Fruit fly (Drosophila melanogaster) whole organism, wandering third instar larva: ENCODE data around the gene boi.

ENCODE experiments used
- Dfd ChIP-seq: fragments of >200 bp; optimal IDR thresholded peaks from 2 replicates; lab custom pipeline; 2017; ENCODE audit warnings: missing biosample characterization, missing genetic modification characterization
- Hnf4 ChIP-seq: fragments of 200-800 bp; sonication (Bioruptor generic); optimal IDR thresholded peaks from 2 replicates; lab custom pipeline; 2016; ENCODE audit warnings: missing biosample characterization, mild to moderate bottlenecking, missing genetic modification characterization
- Hr83 ChIP-seq: fragments of 200-300 bp; sonication (Bioruptor generic); optimal IDR thresholded peaks from 2 replicates; lab custom pipeline; 2016; ENCODE audit warnings: missing biosample characterization, mild to moderate bottlenecking, missing genetic modification characterization, moderate library complexity; ENCODE audit not compliant: poor library complexity, severe bottlenecking
- Myc ChIP-seq: fragments of >200 bp; optimal IDR thresholded peaks from 2 replicates; lab custom pipeline; 2017
- N ChIP-seq: fragments of >200 bp; optimal IDR thresholded peaks from 2 replicates; lab custom pipeline; 2018; ENCODE audit warnings: missing biosample characterization, missing external identifiers, missing genetic modification characterization
- Vsx2 ChIP-seq: fragments of 200-300, 225-300 bp; sonication (Bioruptor generic); optimal IDR thresholded peaks from 2 replicates; lab custom pipeline; 2018; ENCODE audit warnings: missing biosample characterization, missing genetic modification characterization; ENCODE audit not compliant: partially characterized antibody
- fru ChIP-seq: fragments of 200-800 bp; sonication (Bioruptor generic); optimal IDR thresholded peaks from 3 replicates; lab custom pipeline; 2016; ENCODE audit warnings: missing biosample characterization, mild to moderate bottlenecking, missing genetic modification characterization
- sage ChIP-seq: fragments of 200-800 bp; sonication (Bioruptor generic); optimal IDR thresholded peaks from 2 replicates; lab custom pipeline; 2016; ENCODE audit warnings: missing biosample characterization, mild to moderate bottlenecking, missing genetic modification characterization

DNA sequence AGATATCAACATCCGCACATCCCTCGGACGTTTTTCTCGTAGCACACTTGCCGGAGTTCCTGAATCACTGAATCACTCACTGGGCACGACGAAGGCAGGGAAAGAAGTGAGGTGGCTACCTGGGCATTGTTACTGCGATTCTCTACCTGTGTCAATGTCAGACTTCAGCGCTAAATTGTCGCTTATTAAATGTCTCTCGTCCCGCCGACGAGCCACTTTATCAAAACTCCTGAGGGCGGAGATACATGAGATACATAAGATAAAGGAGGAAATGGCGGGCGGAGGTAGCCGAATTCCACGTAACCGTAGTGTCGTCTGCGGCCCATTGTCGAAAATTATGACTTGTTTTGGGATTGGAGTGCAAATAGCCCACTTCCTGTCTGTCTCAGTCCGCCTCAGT, 4.2 kb downstream of the boi start:
- TF ChIP-seq sage = no peak
- no peak for TF ChIP-seq Myc (lab: Kevin White, UChicago)
- TF ChIP-seq Hnf4 (GFP tag; lab: Kevin White, UChicago) = no peak
- TF ChIP-seq N (GFP tag; lab: Kevin White, UChicago) = no peak
- TF ChIP-seq Hr83 = no peak
- TF ChIP-seq fru (GFP tag; lab: Kevin White, UChicago) = peak; percentile 54
- TF ChIP-seq Dfd (GFP tag; lab: Kevin White, UChicago) = no peak
- no peak for TF ChIP-seq Vsx2 (GFP tag; lab: Kevin White, UChicago)
